Fruit fly (Drosophila melanogaster) S2 (cell line): Measurements from ENCODE around the gene CG17732.

Source experiments
- CG8478 ChIP-seq: fragments of >200 bp; optimal IDR thresholded peaks from 2 replicates; lab custom pipeline; 2018
- CTCF ChIP-seq, 2 experiments: fragments of >200 bp; optimal IDR thresholded peaks; 2 replicates each; lab custom pipeline; 2018

DNA sequence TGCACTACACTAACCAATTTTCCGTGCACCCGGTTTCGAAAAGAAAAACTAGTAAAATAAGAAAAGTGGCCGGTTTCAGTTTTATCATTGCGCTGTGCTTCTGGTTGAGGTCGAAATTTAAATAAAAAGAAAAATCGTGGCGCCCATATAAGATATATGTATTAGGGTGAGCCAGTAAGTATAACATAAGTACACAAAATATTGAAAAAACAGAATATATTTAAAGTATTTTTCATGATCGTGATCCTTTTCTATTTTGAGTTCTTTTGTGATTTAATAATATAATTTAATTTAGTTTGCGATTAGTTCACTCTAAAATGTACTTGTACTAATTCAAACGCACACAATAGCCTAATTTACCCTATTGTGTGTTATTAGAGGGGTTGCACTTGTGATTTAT is 7.4 kb downstream of the CG17732 start, which contains the start of gene Csas:
- TF ChIP-seq CTCF (optimal IDR thresholded peaks at IDR 0.05; lab: Kevin White, UChicago) (no peak), CG8478 (lab: Kevin White, UChicago) (no peak)
